Worm (Caenorhabditis elegans) whole organism, dauer: ENCODE measurements around the gene srg-57.

Source experiments
- unc-62 ChIP-seq: sonication (generic microtip); optimal IDR thresholded peaks from 2 replicates; lab custom pipeline; 2017; ENCODE audit warnings: missing biosample characterization, missing genetic modification reagents, missing genetic modification characterization

srg-57 gene

ce11 chrV:2740228-2740627 is 6.0 kb upstream of the srg-57 start, which contains the start of gene srg-61:
TSS of gene srg-61 (minus strand) at chrV:2740328.
- no peak for TF ChIP-seq unc-62

- no peak for TF ChIP-seq unc-62
These were observed 5.3 kb upstream of the srg-57 start for ce11 chrV:2739607-2740006.

- TF ChIP-seq unc-62, result no peak
These were observed 3.9 kb upstream of the srg-57 start, which contains the start of gene srg-56 for ce11 chrV:2738174-2738573. TSS of gene srg-56 (minus strand) at chrV:2738274.

ce11 chrV:2730784-2731480 is 3.3 kb downstream of the srg-57 start, which contains the start of gene dod-3:
TSS of gene dod-3 (minus strand) at chrV:2731098.
- no peak for TF ChIP-seq unc-62

ce11 chrV:2728236-2728635 is 6.0 kb downstream of the srg-57 start, which contains the start of gene str-33:
TSS of gene str-33 (plus strand) at chrV:2728536.
- no peak for TF ChIP-seq unc-62

- TF ChIP-seq unc-62, result no peak
These were observed 7.2 kb downstream of the srg-57 start, which contains the start of gene str-13 for ce11 chrV:2727101-2727500. TSS of gene str-13 (minus strand) at chrV:2727201.

- no peak for TF ChIP-seq unc-62
These were observed 9.0 kb downstream of the srg-57 start, which contains the start of gene srg-59 for ce11 chrV:2725225-2725624. TSS of gene srg-59 (minus strand) at chrV:2725325.

- no peak for TF ChIP-seq unc-62
These were observed 11.7 kb downstream of the srg-57 start, which contains the start of gene srg-60 for ce11 chrV:2722555-2722954. TSS of gene srg-60 (minus strand) at chrV:2722655.

- TF ChIP-seq unc-62, result no peak
These were observed 13.5 kb downstream of the srg-57 start, which contains the start of gene srt-27 for ce11 chrV:2720763-2721162. TSS of gene srt-27 (minus strand) at chrV:2720863.

- no peak for TF ChIP-seq unc-62
These were observed 15.5 kb downstream of the srg-57 start, which contains the start of gene srt-29 for ce11 chrV:2718688-2719185. TSS of gene srt-29 (minus strand) at chrV:2719135.

ce11 chrV:2716933-2717332 is 17.3 kb downstream of the srg-57 start:
- TF ChIP-seq unc-62, result no peak

ce11 chrV:2713532-2713931 is 20.7 kb downstream of the srg-57 start, which contains the start of gene srt-28:
TSS of gene srt-28 (minus strand) at chrV:2713632.
- no peak for TF ChIP-seq unc-62

ce11 chrV:2711429-2711828 is 22.8 kb downstream of the srg-57 start, which contains the start of gene C24B9.3:
TSS of gene C24B9.3 (minus strand) at chrV:2711599.
- no peak for TF ChIP-seq unc-62

ce11 chrV:2710192-2710591 is 24.1 kb downstream of the srg-57 start:
- no peak for TF ChIP-seq unc-62

- no peak for TF ChIP-seq unc-62
These were observed 27.9 kb downstream of the srg-57 start for ce11 chrV:2706379-2706778.

ce11 chrV:2703299-2703698 is 31.0 kb downstream of the srg-57 start:
- TF ChIP-seq unc-62, result no peak

- TF ChIP-seq unc-62, result no peak
These were observed 31.4 kb downstream of the srg-57 start for ce11 chrV:2702883-2703282.

- no peak for TF ChIP-seq unc-62
These were observed 35.4 kb downstream of the srg-57 start, which contains the start of gene nuo-5 for ce11 chrV:2698826-2699225. TSS of gene nuo-5 (plus strand) at chrV:2698972.
